Fruit fly (Drosophila melanogaster) whole organism, embryonic: ENCODE data around the gene Grik.

Source experiments
- Atf6 ChIP-seq: fragments of 200-800 bp; sonication (Bioruptor generic); IDR thresholded peaks from 2 replicates; pipeline ENCODE4 v1.3.6; 2022; ENCODE audit warnings: missing biosample characterization, missing genetic modification characterization
- CG1233 ChIP-seq: fragments of 200-800 bp; sonication (Bioruptor generic); optimal IDR thresholded peaks from 4 replicates; lab custom pipeline; 2018; ENCODE audit warnings: missing biosample characterization, mild to moderate bottlenecking, missing genetic modification characterization
- CG14014 ChIP-seq: fragments of 200-800 bp; sonication (Bioruptor generic); IDR thresholded peaks from 2 replicates; pipeline ENCODE4 v1.3.6; 2022; ENCODE audit warnings: missing biosample characterization, missing genetic modification characterization
- CG15269 ChIP-seq: fragments of 200-800 bp; sonication (Bioruptor generic); optimal IDR thresholded peaks from 2 replicates; lab custom pipeline; 2018; ENCODE audit warnings: missing biosample characterization, mild to moderate bottlenecking, missing genetic modification characterization, moderate library complexity
- CG15601 ChIP-seq: fragments of 200-800 bp; sonication (Bioruptor generic); optimal IDR thresholded peaks from 3 replicates; lab custom pipeline; 2019; ENCODE audit warnings: missing biosample characterization, mild to moderate bottlenecking, missing genetic modification characterization, moderate library complexity
- CG18619 ChIP-seq: fragments of 200-800 bp; sonication (Bioruptor generic); optimal IDR thresholded peaks from 3 replicates; lab custom pipeline; 2017; ENCODE audit warnings: missing biosample characterization, mild to moderate bottlenecking, missing genetic modification characterization
- CG30020 ChIP-seq: fragments of 200-800 bp; optimal IDR thresholded peaks from 2 replicates; lab custom pipeline; 2019; ENCODE audit warnings: missing biosample characterization, mild to moderate bottlenecking, missing genetic modification characterization, moderate library complexity
- CG32532 ChIP-seq: fragments of 200-800 bp; sonication (Bioruptor generic); IDR thresholded peaks from 2 replicates; pipeline ENCODE4 v1.3.6; 2022; ENCODE audit warnings: missing biosample characterization, missing genetic modification characterization
- CG32767 ChIP-seq: fragments of 200-800 bp; sonication (Bioruptor generic); IDR thresholded peaks from 2 replicates; pipeline ENCODE4 v1.3.6; 2022; ENCODE audit warnings: missing biosample characterization, missing genetic modification characterization
- CG3838 ChIP-seq: fragments of 200-800 bp; sonication (Bioruptor generic); optimal IDR thresholded peaks from 3 replicates; lab custom pipeline; 2016; ENCODE audit warnings: missing biosample characterization, missing genetic modification characterization
- CG3847 ChIP-seq: fragments of 200-800 bp; sonication (Bioruptor generic); IDR thresholded peaks from 2 replicates; pipeline ENCODE4 v1.3.6; 2022; ENCODE audit warnings: missing biosample characterization, missing genetic modification characterization
- CG4424 ChIP-seq: fragments of 200-800 bp; sonication (Bioruptor generic); optimal IDR thresholded peaks from 3 replicates; lab custom pipeline; 2016; ENCODE audit warnings: missing biosample characterization, missing genetic modification characterization
- CG4617 ChIP-seq: fragments of 200-800 bp; sonication (Bioruptor generic); optimal IDR thresholded peaks from 3 replicates; lab custom pipeline; 2016; ENCODE audit warnings: missing biosample characterization, missing genetic modification characterization, borderline replicate concordance
- CG6254 ChIP-seq: fragments of 200-800 bp; sonication (Bioruptor generic); optimal IDR thresholded peaks from 3 replicates; lab custom pipeline; 2017; ENCODE audit warnings: mild to moderate bottlenecking, missing biosample characterization, missing genetic modification reagents, missing genetic modification characterization
- CG6765 ChIP-seq: fragments of 200-800 bp; sonication (Bioruptor generic); optimal IDR thresholded peaks from 3 replicates; lab custom pipeline; 2017; ENCODE audit warnings: missing biosample characterization, mild to moderate bottlenecking, missing genetic modification characterization
- CG7372 ChIP-seq: fragments of 200-800 bp; sonication (Bioruptor generic); IDR thresholded peaks from 2 replicates; pipeline ENCODE4 v1.3.6; 2022; ENCODE audit warnings: missing biosample characterization, missing genetic modification characterization
- D ChIP-seq, 2 experiments: fragments of 200-800 bp in 1 of 2; fragments of >200 bp in 1 of 2; sonication (Bioruptor generic) in 1 of 2; optimal IDR thresholded peaks; 2 replicates in 1 of 2; 3 replicates in 1 of 2; lab custom pipeline; 2017; ENCODE audit warnings: mild to moderate bottlenecking in 1 of 2, missing biosample characterization in 1 of 2, missing genetic modification characterization in 1 of 2, missing genetic modification reagents in 1 of 2
- D19B ChIP-seq: fragments of 200-800 bp; sonication (Bioruptor generic); optimal IDR thresholded peaks from 2 replicates; lab custom pipeline; 2017; ENCODE audit warnings: missing biosample characterization, mild to moderate bottlenecking, missing genetic modification characterization
- Doc2 ChIP-seq: fragments of 200-800 bp; sonication (Bioruptor generic); IDR thresholded peaks from 2 replicates; pipeline ENCODE4 v1.3.6; 2022; ENCODE audit warnings: missing biosample characterization, missing genetic modification characterization
- Drgx ChIP-seq: fragments of 200-800 bp; sonication (Bioruptor generic); IDR thresholded peaks from 2 replicates; pipeline ENCODE4 v1.3.6; 2022; ENCODE audit warnings: missing biosample characterization, missing genetic modification characterization
- Ets97D ChIP-seq: fragments of 200-800 bp; sonication (Bioruptor generic); optimal IDR thresholded peaks from 3 replicates; lab custom pipeline; 2016; ENCODE audit warnings: missing biosample characterization, missing genetic modification characterization
- HHEX ChIP-seq: fragments of 200-800 bp; sonication (Bioruptor generic); optimal IDR thresholded peaks from 3 replicates; lab custom pipeline; 2017; ENCODE audit warnings: missing biosample characterization, mild to moderate bottlenecking, missing genetic modification characterization, missing genetic modification reagents
- Hr39 ChIP-seq: fragments of >200 bp; optimal IDR thresholded peaks from 2 replicates; lab custom pipeline; 2017
- Nf-YC ChIP-seq: fragments of 200-800 bp; optimal IDR thresholded peaks from 3 replicates; lab custom pipeline; 2019; ENCODE audit warnings: missing biosample characterization, mild to moderate bottlenecking, missing genetic modification characterization, moderate library complexity
- Six4 ChIP-seq: fragments of 200-800 bp; sonication (Bioruptor generic); optimal IDR thresholded peaks from 2 replicates; lab custom pipeline; 2016; ENCODE audit warnings: missing biosample characterization, missing genetic modification characterization
- Ssrp ChIP-seq: fragments of 200-800 bp; sonication (Bioruptor generic); optimal IDR thresholded peaks from 2 replicates; lab custom pipeline; 2018; ENCODE audit warnings: missing biosample characterization, mild to moderate bottlenecking, missing genetic modification characterization, moderate library complexity
- Stat92E ChIP-seq, 3 experiments: fragments of >200 bp in 2 of 3; fragments of 200-800 bp in 1 of 3; sonication (Bioruptor generic) in 1 of 3; optimal IDR thresholded peaks; 2 replicates each; lab custom pipeline; 2017 to 2019; ENCODE audit warnings: missing biosample characterization in 3 of 3, missing genetic modification characterization in 3 of 3, mild to moderate bottlenecking in 1 of 3, moderate library complexity in 1 of 3
- Tbp ChIP-seq: fragments of >200 bp; optimal IDR thresholded peaks from 2 replicates; lab custom pipeline; 2018; ENCODE audit warnings: missing biosample characterization, missing genetic modification characterization
- Vsx1 ChIP-seq: fragments of 200-800 bp; sonication (Bioruptor generic); optimal IDR thresholded peaks from 2 replicates; lab custom pipeline; 2017; ENCODE audit warnings: missing biosample characterization, mild to moderate bottlenecking, missing genetic modification characterization, missing genetic modification reagents
- Xrp1 ChIP-seq: fragments of 200-800 bp; sonication (Bioruptor generic); IDR thresholded peaks from 2 replicates; pipeline ENCODE4 v1.3.6; 2022; ENCODE audit warnings: missing biosample characterization, missing genetic modification characterization
- ac ChIP-seq: fragments of 200-800 bp; sonication (Bioruptor generic); optimal IDR thresholded peaks from 3 replicates; lab custom pipeline; 2017; ENCODE audit warnings: missing biosample characterization, mild to moderate bottlenecking, missing genetic modification characterization
- chn ChIP-seq: fragments of 200-800 bp; sonication (Bioruptor generic); optimal IDR thresholded peaks from 2 replicates; lab custom pipeline; 2016; ENCODE audit warnings: missing biosample characterization, missing genetic modification characterization
- cwo ChIP-seq: fragments of 200-800 bp; sonication (Bioruptor generic); optimal IDR thresholded peaks from 3 replicates; lab custom pipeline; 2017; ENCODE audit warnings: missing biosample characterization, missing genetic modification characterization, mild to moderate bottlenecking, moderate library complexity, missing genetic modification reagents
- gfzf ChIP-seq: fragments of 200-800 bp; sonication (Bioruptor generic); optimal IDR thresholded peaks from 2 replicates; lab custom pipeline; 2016; ENCODE audit warnings: missing biosample characterization, mild to moderate bottlenecking, missing genetic modification characterization, moderate library complexity
- hkb ChIP-seq, 2 experiments: fragments of 200-800 bp in 1 of 2; fragments of >200 bp in 1 of 2; sonication (Bioruptor generic) in 1 of 2; IDR thresholded peaks in 1 of 2; optimal IDR thresholded peaks in 1 of 2; 2 replicates each; pipeline versions ENCODE4 v1.3.6 to Lab custom; 2017 to 2022; ENCODE audit warnings: missing biosample characterization in 1 of 2, missing genetic modification characterization in 1 of 2
- ind ChIP-seq: fragments of 200-800 bp; sonication (Bioruptor generic); optimal IDR thresholded peaks from 3 replicates; lab custom pipeline; 2016; ENCODE audit warnings: missing biosample characterization, missing genetic modification characterization
- jigr1 ChIP-seq: fragments of 200-800 bp; sonication (Bioruptor generic); IDR thresholded peaks from 3 replicates; pipeline ENCODE4 v1.3.6; 2022; ENCODE audit warnings: missing biosample characterization, missing genetic modification characterization
- jumu ChIP-seq: fragments of 200-800 bp; sonication (Bioruptor generic); optimal IDR thresholded peaks from 3 replicates; lab custom pipeline; 2016; ENCODE audit warnings: missing biosample characterization, missing genetic modification characterization
- lola ChIP-seq, 3 experiments: fragments of >200 bp in 2 of 3; fragments of 200-800 bp in 1 of 3; sonication (Bioruptor generic) in 1 of 3; optimal IDR thresholded peaks; 2 replicates each; lab custom pipeline; 2017 to 2019; ENCODE audit warnings: missing biosample characterization in 3 of 3, missing genetic modification characterization in 3 of 3, mild to moderate bottlenecking in 1 of 3, moderate library complexity in 1 of 3
- mld ChIP-seq: fragments of 200-800 bp; sonication (Bioruptor generic); IDR thresholded peaks from 3 replicates; pipeline ENCODE4 v1.3.6; 2022; ENCODE audit warnings: missing biosample characterization, missing genetic modification characterization; ENCODE audit not compliant: partially characterized antibody
- odd ChIP-seq: fragments of 200-800 bp; sonication (Bioruptor generic); optimal IDR thresholded peaks from 2 replicates; lab custom pipeline; 2017; ENCODE audit warnings: missing biosample characterization, mild to moderate bottlenecking, missing genetic modification characterization
- sisA ChIP-seq: fragments of 200-800 bp; sonication (Bioruptor generic); IDR thresholded peaks from 2 replicates; pipeline ENCODE4 v1.3.6; 2022; ENCODE audit warnings: missing biosample characterization, missing genetic modification characterization
- slbo ChIP-seq: fragments of 200-800 bp; sonication (Bioruptor generic); IDR thresholded peaks from 2 replicates; pipeline ENCODE4 v1.3.6; 2022; ENCODE audit warnings: missing biosample characterization, missing genetic modification characterization
- tio ChIP-seq: fragments of 200-800 bp; sonication (Bioruptor generic); optimal IDR thresholded peaks from 2 replicates; lab custom pipeline; 2017; ENCODE audit warnings: missing biosample characterization, missing genetic modification characterization, inconsistent platforms
- tna ChIP-seq: fragments of 200-800 bp; sonication (Bioruptor generic); IDR thresholded peaks from 2 replicates; pipeline ENCODE4 v1.3.6; 2022; ENCODE audit warnings: missing biosample characterization, missing genetic modification characterization; ENCODE audit not compliant: partially characterized antibody
- vnd ChIP-seq: fragments of 200-800 bp; sonication (Bioruptor generic); IDR thresholded peaks from 3 replicates; pipeline ENCODE4 v1.3.6; 2022; ENCODE audit warnings: missing biosample characterization, missing genetic modification characterization; ENCODE audit not compliant: partially characterized antibody

The Grik gene

DNA sequence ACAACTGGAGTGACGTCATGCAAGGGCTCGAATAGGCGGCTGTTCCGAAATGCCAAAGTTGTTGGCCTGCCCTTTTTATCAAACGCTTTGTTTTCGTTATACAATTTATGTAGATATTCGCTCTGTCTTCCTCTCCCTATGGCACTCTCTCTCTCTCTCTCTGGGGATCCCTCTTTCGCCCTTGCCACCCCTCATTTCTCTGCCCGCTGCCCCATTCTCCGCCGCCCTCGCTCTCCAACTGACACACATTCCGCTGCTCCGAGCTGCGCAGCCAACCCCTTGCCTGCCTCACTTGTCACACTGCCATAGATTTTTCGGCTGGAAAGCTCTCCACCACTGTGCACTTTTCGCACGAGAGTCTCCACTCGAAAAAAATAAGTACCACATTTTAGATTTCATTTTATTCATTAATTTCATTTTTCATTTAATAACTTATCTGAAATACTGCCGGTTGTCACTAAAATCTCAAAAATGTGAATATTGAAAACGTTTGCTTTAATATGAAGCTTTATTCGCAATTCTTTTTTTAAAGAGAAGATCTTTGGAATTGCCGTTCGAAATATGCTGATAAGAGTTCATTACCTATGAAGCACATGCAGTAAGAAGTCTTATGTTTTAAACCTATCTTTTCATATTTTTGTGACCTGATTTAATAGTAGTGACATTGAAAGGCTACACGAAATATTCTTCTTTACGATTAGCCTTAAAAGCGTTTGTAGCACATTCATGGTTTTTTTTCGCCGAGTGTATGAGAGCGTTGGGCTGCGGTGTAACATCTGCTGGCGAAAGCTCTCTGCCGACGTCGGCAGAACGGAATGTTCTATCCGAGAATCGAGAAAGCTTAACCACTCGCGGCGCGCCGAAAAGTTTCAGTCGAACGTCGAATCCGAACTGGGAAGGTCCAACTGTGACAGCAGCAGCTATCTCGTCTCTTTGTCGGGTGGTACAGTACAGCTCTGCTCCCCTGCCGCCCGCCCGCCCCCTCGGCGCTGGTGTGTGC is 55.4 kb downstream of the Grik start (continued):
- TF ChIP-seq CG4617: peak; percentile 48
- TF ChIP-seq CG32767 (GFP tag; lab: Robert Waterston, UW): no peak
- 0 out of 3 replicates have a peak, but pooled peaks have one; percentile 20 for TF ChIP-seq mld (GFP tag; lab: Robert Waterston, UW)
- peak; percentile 66; the same call in 1 of the 2 replicates for TF ChIP-seq Atf6
- no peak for TF ChIP-seq Tbp
- no peak for TF ChIP-seq Hr39 (lab: Kevin White, UChicago)
- peak; percentile 53; the same call in 1 of the 3 replicates for TF ChIP-seq jigr1 (GFP tag; lab: Robert Waterston, UW)
- TF ChIP-seq Xrp1 (GFP tag; lab: Robert Waterston, UW): peak; percentile 29; the same call in 1 of the 2 replicates
- peak; percentile 92 for TF ChIP-seq CG4424
- no peak for TF ChIP-seq Ets97D (GFP tag; lab: Kevin White, UChicago)
- 0 out of 2 replicates have a peak, but pooled peaks have one; percentile 15 for TF ChIP-seq CG7372 (GFP tag; lab: Robert Waterston, UW)
- TF ChIP-seq D (optimal IDR thresholded peaks at IDR 0.05; lab: Kevin White, UChicago): no peak
- TF ChIP-seq D (GFP tag; optimal IDR thresholded peaks at IDR 0.05; lab: Kevin White, UChicago): peak; percentile 90
- TF ChIP-seq Nf-YC (tag; lab: Kevin White, UChicago): peak; percentile 85
- peak; percentile 75 for TF ChIP-seq CG15601 (tag; lab: Kevin White, UChicago)
- no peak for TF ChIP-seq Stat92E (GFP tag; optimal IDR thresholded peaks at IDR 0.05; lab: Kevin White, UChicago)
- no peak for TF ChIP-seq hkb (optimal IDR thresholded peaks at IDR 0.05; lab: Kevin White, UChicago)
- peak; percentile 59 for TF ChIP-seq hkb (GFP tag; IDR thresholded peaks at IDR 0.05; lab: Robert Waterston, UW)
- TF ChIP-seq CG3838 (GFP tag; lab: Kevin White, UChicago): peak; percentile 58
- TF ChIP-seq CG6765 (GFP tag; lab: Kevin White, UChicago): peak; percentile 92
- peak; percentile 86 for TF ChIP-seq Ssrp (tag; lab: Kevin White, UChicago)
- peak; percentile 95 for TF ChIP-seq CG18619
- peak; percentile 89 for TF ChIP-seq CG15269
- TF ChIP-seq sisA (GFP tag; lab: Robert Waterston, UW): peak; percentile 44; the same call in 1 of the 2 replicates
- TF ChIP-seq Vsx1 (GFP tag; lab: Kevin White, UChicago): peak; percentile 70
- TF ChIP-seq Drgx (GFP tag; lab: Robert Waterston, UW): no peak; the same call in 1 of the 2 replicates
- TF ChIP-seq Doc2 (GFP tag; lab: Robert Waterston, UW): no peak
- TF ChIP-seq CG6254 (GFP tag; lab: Kevin White, UChicago): peak; percentile 69
- TF ChIP-seq vnd (GFP tag; lab: Robert Waterston, UW): no peak
- TF ChIP-seq slbo: peak; percentile 73
- peak; percentile 51 for TF ChIP-seq CG3847
- peak; percentile 90 for TF ChIP-seq ind (GFP tag; lab: Kevin White, UChicago)
- TF ChIP-seq CG1233 (GFP tag; lab: Kevin White, UChicago): peak; percentile 93
- TF ChIP-seq gfzf: no peak
- TF ChIP-seq odd (GFP tag; lab: Kevin White, UChicago): peak; percentile 90
- no peak for TF ChIP-seq ac (GFP tag; lab: Kevin White, UChicago)
- TF ChIP-seq cwo: peak; percentile 93
- peak; percentile 53 for TF ChIP-seq CG30020
- peak; percentile 59 for TF ChIP-seq CG32532 (GFP tag; lab: Robert Waterston, UW)
- 0 out of 2 replicates have a peak, but pooled peaks have one; percentile 52 for TF ChIP-seq CG14014 (GFP tag; lab: Robert Waterston, UW)
- TF ChIP-seq D19B (GFP tag; lab: Kevin White, UChicago): peak; percentile 85
- peak; percentile 61 for TF ChIP-seq chn (GFP tag; lab: Kevin White, UChicago)
- TF ChIP-seq HHEX (GFP tag; lab: Kevin White, UChicago): peak; percentile 93
- 0 out of 2 replicates have a peak, but pooled peaks have one; percentile 44 for TF ChIP-seq tna
- TF ChIP-seq Six4 (GFP tag; lab: Kevin White, UChicago): peak; percentile 86
- peak; percentile 95 for TF ChIP-seq tio (GFP tag; lab: Kevin White, UChicago)
- peak in 1 of 3 experiments; percentile 78 for TF ChIP-seq lola (GFP tag; optimal IDR thresholded peaks at IDR 0.05; lab: Kevin White, UChicago)
- TF ChIP-seq jumu (GFP tag; lab: Kevin White, UChicago): peak; percentile 78
